Fruit fly (Drosophila melanogaster) whole organism, larva: ENCODE measurements around the gene BigH1.

ENCODE experiments used
- noc ChIP-seq: fragments of 200-800 bp; sonication (Bioruptor generic); optimal IDR thresholded peaks from 3 replicates; lab custom pipeline; 2019; ENCODE audit warnings: missing biosample characterization, mild to moderate bottlenecking, missing genetic modification characterization, moderate library complexity

Gene BigH1

DNA sequence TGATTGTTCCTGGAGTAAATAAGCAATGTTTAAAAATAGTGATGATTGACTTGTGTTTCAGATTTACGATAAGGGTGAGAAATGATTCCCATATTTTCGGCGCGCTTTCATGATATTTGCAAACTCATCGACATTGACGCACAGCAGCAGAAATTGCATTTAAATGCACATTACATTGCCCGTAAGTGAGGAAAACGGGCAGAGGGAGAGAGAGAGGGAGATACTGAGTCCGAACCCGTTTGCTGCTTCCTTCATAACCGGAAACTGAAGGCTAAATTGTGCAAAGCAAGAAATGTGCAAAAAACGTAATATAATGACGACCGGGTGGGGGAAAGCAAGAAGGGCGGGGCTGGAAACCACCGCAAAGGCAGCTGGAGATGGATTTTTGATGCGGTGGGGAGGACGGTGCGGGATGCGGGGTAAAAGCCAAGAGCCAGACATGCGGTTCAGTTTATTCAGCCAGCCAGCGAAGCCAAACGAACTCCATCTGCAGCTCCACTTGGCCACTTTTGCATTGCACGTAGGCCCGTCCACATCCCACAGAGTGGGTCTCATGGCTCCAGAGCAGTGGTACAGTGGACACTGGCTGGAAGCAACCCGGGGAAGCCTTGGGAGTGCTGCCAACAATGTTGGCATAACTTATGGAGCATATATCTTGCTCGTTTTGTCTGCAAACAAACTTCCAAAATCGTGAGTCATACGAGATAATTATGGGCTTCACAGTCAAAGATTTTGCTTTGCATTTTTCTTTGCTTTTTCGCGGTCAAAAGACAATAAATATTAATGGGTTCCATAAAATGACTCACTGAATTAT is 10.0 kb upstream of the BigH1 start:
- no peak for TF ChIP-seq noc (tag; lab: Kevin White, UChicago)

DNA sequence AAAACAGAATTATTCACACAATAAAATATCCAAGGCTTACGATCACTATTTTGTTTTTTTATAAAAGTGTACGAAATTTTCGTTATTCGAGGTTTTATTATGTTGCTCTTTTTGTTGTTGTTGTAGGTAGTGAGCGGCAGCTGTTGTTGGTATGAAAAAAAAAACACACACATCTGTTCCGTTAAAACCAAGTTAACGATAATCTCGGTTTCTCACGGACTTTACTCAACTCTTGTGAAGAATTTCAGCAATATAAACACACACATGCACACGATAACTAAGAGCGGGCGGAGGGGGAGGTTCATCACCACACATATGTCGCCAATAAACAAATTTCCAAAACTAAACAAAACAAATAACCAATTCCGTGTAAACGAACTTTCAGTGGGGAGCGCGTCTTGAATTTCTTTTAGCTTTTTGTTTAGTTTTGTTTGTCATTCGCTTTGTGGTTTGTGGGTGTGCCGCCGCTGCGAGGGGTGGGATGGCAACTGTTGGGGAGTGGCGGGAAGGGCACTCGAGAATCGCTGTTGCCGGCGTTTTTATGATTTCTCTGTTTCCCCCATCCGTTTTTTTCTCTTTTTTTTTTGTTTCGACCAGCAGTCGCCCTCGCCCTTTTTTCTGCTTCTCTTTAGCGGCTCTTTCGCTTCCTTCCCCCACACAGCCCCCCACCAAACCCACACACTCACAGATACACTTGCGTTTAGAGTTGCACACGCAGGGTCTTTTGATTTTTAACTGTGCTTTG is 8.8 kb upstream of the BigH1 start:
- TF ChIP-seq noc (tag; lab: Kevin White, UChicago), result no peak

- peak; percentile 96 for TF ChIP-seq noc (tag; lab: Kevin White, UChicago)
Measured at dm6 chr3R:14654976-14655896, 8.0 kb upstream of the BigH1 start.

DNA sequence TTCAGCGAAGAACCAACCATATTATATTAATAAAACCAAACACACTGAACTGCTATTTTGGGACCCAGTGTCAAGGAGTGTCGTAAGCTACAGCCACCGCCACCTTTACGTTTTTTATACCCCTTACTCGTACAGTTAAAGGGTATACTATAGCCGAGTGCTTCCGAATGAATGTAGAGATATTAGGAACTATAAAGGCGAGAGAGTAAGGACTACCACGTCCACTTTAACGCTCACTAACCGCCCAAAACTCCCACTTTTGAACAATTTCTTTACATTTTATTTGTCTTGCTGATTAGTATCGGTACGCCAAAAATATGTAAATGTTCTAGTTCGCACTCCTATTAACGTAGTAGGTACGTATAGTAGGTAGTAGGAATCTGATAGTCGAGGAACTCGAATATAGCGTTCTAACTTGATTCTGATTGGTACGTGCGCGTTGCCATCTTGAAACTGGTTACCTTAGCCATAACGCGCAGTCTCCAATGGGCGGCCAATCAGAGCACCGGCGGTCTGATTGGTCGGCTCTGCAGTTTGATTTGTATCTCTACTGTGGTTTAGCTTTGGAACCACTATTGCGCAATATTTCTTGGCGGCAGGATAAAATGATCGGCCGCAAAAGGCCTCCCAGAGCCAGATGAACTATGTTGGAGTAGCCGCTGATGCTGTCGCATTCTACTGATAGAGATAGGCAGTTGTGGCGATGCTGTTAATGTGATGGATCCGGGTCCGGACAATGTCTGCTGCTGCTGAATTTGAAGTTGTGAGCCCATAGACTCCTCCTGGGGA is 7.1 kb upstream of the BigH1 start:
- TF ChIP-seq noc (tag; lab: Kevin White, UChicago), result no peak

- peak; percentile 26 for TF ChIP-seq noc (tag; lab: Kevin White, UChicago)
Measured at dm6 chr3R:14656760-14657604, 6.3 kb upstream of the BigH1 start, which contains the start of gene CG3505. TSS of gene CG3505 (plus strand) at chr3R:14657447.

DNA sequence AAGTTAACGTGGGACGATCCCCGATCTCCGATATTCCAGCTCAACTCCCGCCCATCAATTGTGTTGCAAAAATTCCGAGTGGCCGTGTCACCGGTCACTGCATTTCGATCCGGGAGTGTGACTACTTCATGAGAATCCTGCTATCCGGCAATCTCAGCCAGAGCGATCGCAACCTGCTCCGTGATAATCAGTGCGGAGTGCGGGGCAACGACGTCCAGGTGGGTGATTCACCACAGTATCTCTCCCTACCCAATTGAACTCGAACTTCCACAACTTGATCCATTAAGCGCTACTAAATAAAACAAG is 5.7 kb upstream of the BigH1 start:
- no peak for TF ChIP-seq noc (tag; lab: Kevin White, UChicago)

dm6 chr3R:14658170-14658569 is 5.1 kb upstream of the BigH1 start:
- no peak for TF ChIP-seq noc (tag; lab: Kevin White, UChicago)

DNA sequence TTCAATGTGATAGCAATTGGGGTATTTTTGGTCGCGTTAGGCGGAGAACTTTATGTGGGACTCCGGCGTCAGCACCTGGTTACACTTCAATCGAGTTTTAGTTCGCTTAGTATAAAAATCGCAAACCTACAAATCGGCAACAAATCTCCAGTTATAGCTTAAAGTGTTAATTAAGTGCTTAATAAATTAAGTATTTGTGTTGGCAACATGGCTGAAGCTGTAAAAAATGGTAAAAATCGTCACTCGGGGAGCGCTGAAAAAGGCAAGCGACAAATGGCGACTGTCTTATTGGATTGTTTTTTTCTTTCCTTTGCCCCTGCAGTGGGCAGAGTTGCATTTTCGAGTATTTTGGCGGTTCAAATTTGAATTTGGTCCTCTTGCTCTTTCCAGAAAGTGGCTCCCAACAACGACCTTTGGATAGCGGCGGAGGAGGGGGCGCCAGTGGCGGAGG is 3.9 kb upstream of the BigH1 start, which contains the start of gene Hexim:
Gene Hexim (plus strand): TSS at position 85 of the 451 bp plus-strand sequence.
- no peak for TF ChIP-seq noc (tag; lab: Kevin White, UChicago)

DNA sequence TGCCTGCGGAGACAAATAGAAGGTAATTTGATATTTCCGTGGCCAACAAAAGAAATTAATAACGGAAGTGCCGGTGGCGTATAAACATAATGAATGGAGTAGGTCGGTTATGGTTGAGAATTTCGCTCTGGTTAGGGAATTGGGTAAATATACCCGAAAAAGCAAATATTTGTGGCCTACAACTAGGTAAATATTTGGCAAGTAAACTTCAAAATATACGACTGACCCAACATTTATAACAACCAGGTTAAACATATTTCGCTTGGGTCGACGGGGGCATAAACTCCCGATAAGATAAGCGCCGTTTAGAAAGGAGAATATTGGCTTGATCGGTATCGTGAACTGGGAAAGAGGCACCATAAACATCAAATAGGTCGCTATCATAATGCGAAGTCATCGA is 7.6 kb downstream of the BigH1 start:
- no peak for TF ChIP-seq noc (tag; lab: Kevin White, UChicago)

- TF ChIP-seq noc (tag; lab: Kevin White, UChicago), result no peak
Measured at dm6 chr3R:14672915-14673314, 9.7 kb downstream of the BigH1 start.

- no peak for TF ChIP-seq noc (tag; lab: Kevin White, UChicago)
Measured at dm6 chr3R:14674762-14675161, 11.5 kb downstream of the BigH1 start.

DNA sequence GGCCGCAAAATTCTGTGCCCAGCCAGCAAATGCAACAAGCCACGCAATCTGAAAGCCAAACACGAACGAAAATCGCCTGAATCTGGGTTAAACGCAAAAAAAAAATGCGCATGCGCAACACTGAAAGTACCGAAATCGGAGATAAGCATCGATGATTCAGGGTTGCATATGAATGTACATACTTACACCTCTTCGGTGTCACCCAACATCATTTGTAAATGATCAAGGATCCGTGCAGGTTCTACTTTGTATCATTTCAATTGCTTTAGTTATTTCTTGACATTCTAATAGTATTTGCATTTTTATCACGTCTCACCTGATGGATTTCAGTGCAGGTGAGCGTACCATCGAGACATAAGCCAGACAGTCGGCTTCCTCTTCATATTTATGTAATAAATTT is 13.8 kb downstream of the BigH1 start:
- TF ChIP-seq noc (tag; lab: Kevin White, UChicago), result no peak

DNA sequence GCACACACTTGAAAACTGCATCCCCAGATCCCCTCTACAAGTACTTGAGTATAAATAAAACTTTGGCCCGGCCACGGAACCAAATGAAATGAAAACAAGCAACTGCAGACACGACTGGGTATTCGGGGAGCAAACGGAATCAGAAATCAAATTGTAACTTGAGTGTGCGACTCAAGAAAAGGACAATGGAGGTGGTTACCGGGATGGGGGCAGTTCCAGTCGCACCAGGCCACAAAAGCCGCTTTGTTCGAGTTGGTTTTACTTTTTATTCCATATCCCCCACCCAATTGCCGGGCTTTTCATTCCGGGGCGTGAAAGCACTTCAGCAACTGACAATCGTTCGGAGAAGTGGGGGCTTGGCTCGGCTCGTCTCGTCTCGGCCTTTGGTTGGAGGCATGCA is 14.6 kb downstream of the BigH1 start:
- no peak for TF ChIP-seq noc (tag; lab: Kevin White, UChicago)
